Fruit fly (Drosophila melanogaster): ENCODE results near the gene Gr28b.

Gene Gr28b

dm6 chr2L:7423333-7423895 lies 38.6 kb downstream of the Gr28b start:
- peak; percentile 71 for TF ChIP-seq Pif1A (GFP tag; optimal IDR thresholded peaks at IDR 0.05)
- peak; percentile 86 for TF ChIP-seq fd96Ca (GFP tag; IDR thresholded peaks at IDR 0.05)
- TF ChIP-seq Snoo (tag; optimal IDR thresholded peaks at IDR 0.05), result peak; percentile 73
- peak; percentile 60 for TF ChIP-seq Pif1B (GFP tag; optimal IDR thresholded peaks at IDR 0.05)
- peak; percentile 91 for TF ChIP-seq CG4496 (GFP tag; IDR thresholded peaks at IDR 0.05)
- TF ChIP-seq CG8159 (tag; optimal IDR thresholded peaks at IDR 0.05), result peak; percentile 75
- TF ChIP-seq CG17806 (tag; optimal IDR thresholded peaks at IDR 0.05), result peak; percentile 67
- peak; percentile 92 for TF ChIP-seq Ets98B (GFP tag; IDR thresholded peaks at IDR 0.05)
- TF ChIP-seq CG12605 (GFP tag; IDR thresholded peaks at IDR 0.05), result peak; percentile 75
- TF ChIP-seq CG14655 (GFP tag; optimal IDR thresholded peaks at IDR 0.05), result peak; percentile 60
- peak; percentile 58 for TF ChIP-seq CG34367 (tag; optimal IDR thresholded peaks at IDR 0.05)
- peak; percentile 85 for TF ChIP-seq EcR (GFP tag; optimal IDR thresholded peaks at IDR 0.05)
- TF ChIP-seq gl (tag; optimal IDR thresholded peaks at IDR 0.05), result peak; percentile 73
- TF ChIP-seq rn (GFP tag; IDR thresholded peaks at IDR 0.05), result peak; percentile 45; the same call in 1 of the 2 replicates
- TF ChIP-seq CG8301 (tag; optimal IDR thresholded peaks at IDR 0.05), result peak; percentile 73
- TF ChIP-seq CG32121 (GFP tag; IDR thresholded peaks at IDR 0.05), result peak; percentile 86
- TF ChIP-seq CG13204 (GFP tag; optimal IDR thresholded peaks at IDR 0.05), result peak; percentile 72
- peak; percentile 63 for TF ChIP-seq CG9948 (tag; optimal IDR thresholded peaks at IDR 0.05)
- peak; percentile 84 for TF ChIP-seq CG15710 (tag; optimal IDR thresholded peaks at IDR 0.05)
- TF ChIP-seq CG10348 (GFP tag; IDR thresholded peaks at IDR 0.05), result 0 out of 2 replicates have a peak, but pooled peaks have one; percentile 33
- TF ChIP-seq D1 (tag; optimal IDR thresholded peaks at IDR 0.05), result peak; percentile 35

dm6 chr2L:7422429-7423283 lies 39.4 kb downstream of the Gr28b start:
- TF ChIP-seq EcR (GFP tag; optimal IDR thresholded peaks at IDR 0.05), result peak; percentile 99
- peak; percentile 80 for TF ChIP-seq CG13204 (GFP tag; optimal IDR thresholded peaks at IDR 0.05)
- peak; percentile 67 for TF ChIP-seq CG8301 (tag; optimal IDR thresholded peaks at IDR 0.05)
- TF ChIP-seq rn (GFP tag; IDR thresholded peaks at IDR 0.05), result 0 out of 2 replicates have a peak, but pooled peaks have one; percentile 6
- peak; percentile 84 for TF ChIP-seq CG14655 (GFP tag; optimal IDR thresholded peaks at IDR 0.05)
- peak; percentile 65 for TF ChIP-seq CG15710 (tag; optimal IDR thresholded peaks at IDR 0.05)
- TF ChIP-seq fd96Ca (GFP tag; IDR thresholded peaks at IDR 0.05), result peak; percentile 70; the same call in 2 of the 3 replicates
- peak; percentile 70; the same call in 1 of the 2 replicates for TF ChIP-seq CG12605 (GFP tag; IDR thresholded peaks at IDR 0.05)
- peak; percentile 76 for TF ChIP-seq Ets98B (GFP tag; IDR thresholded peaks at IDR 0.05)
- TF ChIP-seq CG32121 (GFP tag; IDR thresholded peaks at IDR 0.05), result peak; percentile 77
- TF ChIP-seq CG9948 (tag; optimal IDR thresholded peaks at IDR 0.05), result peak; percentile 67
- peak; percentile 83 for TF ChIP-seq CG8159 (tag; optimal IDR thresholded peaks at IDR 0.05)
- TF ChIP-seq Snoo (tag; optimal IDR thresholded peaks at IDR 0.05), result peak; percentile 91
- 0 out of 2 replicates have a peak, but pooled peaks have one; percentile 18 for TF ChIP-seq CG10348 (GFP tag; IDR thresholded peaks at IDR 0.05)
- TF ChIP-seq CG4496 (GFP tag; IDR thresholded peaks at IDR 0.05), result peak; percentile 82
- peak; percentile 63 for TF ChIP-seq Pif1A (GFP tag; optimal IDR thresholded peaks at IDR 0.05)
- TF ChIP-seq D1 (tag; optimal IDR thresholded peaks at IDR 0.05), result no peak
- TF ChIP-seq gl (tag; optimal IDR thresholded peaks at IDR 0.05), result no peak
- TF ChIP-seq CG34367 (tag; optimal IDR thresholded peaks at IDR 0.05), result peak; percentile 68
- TF ChIP-seq CG17806 (tag; optimal IDR thresholded peaks at IDR 0.05), result peak; percentile 64
- peak; percentile 16 for TF ChIP-seq Pif1B (GFP tag; optimal IDR thresholded peaks at IDR 0.05)

dm6 chr2L:7420305-7421287 lies 41.5 kb downstream of the Gr28b start:
- TF ChIP-seq CG10348 (GFP tag; IDR thresholded peaks at IDR 0.05), result no peak
- peak; percentile 86 for TF ChIP-seq Pif1A (GFP tag; optimal IDR thresholded peaks at IDR 0.05)
- TF ChIP-seq gl (tag; optimal IDR thresholded peaks at IDR 0.05), result peak; percentile 63
- peak; percentile 64 for TF ChIP-seq CG32121 (GFP tag; IDR thresholded peaks at IDR 0.05)
- TF ChIP-seq CG34367 (tag; optimal IDR thresholded peaks at IDR 0.05), result peak; percentile 76
- TF ChIP-seq CG8159 (tag; optimal IDR thresholded peaks at IDR 0.05), result peak; percentile 92
- TF ChIP-seq CG12605 (GFP tag; IDR thresholded peaks at IDR 0.05), result peak; percentile 57
- peak; percentile 64 for TF ChIP-seq Ets98B (GFP tag; IDR thresholded peaks at IDR 0.05)
- peak; percentile 88 for TF ChIP-seq fd96Ca (GFP tag; IDR thresholded peaks at IDR 0.05)
- peak; percentile 77 for TF ChIP-seq CG13204 (GFP tag; optimal IDR thresholded peaks at IDR 0.05)
- peak; percentile 38 for TF ChIP-seq D1 (tag; optimal IDR thresholded peaks at IDR 0.05)
- peak; percentile 76 for TF ChIP-seq rn (GFP tag; IDR thresholded peaks at IDR 0.05)
- TF ChIP-seq CG8301 (tag; optimal IDR thresholded peaks at IDR 0.05), result peak; percentile 68
- TF ChIP-seq CG9948 (tag; optimal IDR thresholded peaks at IDR 0.05), result peak; percentile 78
- TF ChIP-seq CG4496 (GFP tag; IDR thresholded peaks at IDR 0.05), result no peak; the same call in 2 of the 3 replicates
- peak; percentile 96 for TF ChIP-seq CG15710 (tag; optimal IDR thresholded peaks at IDR 0.05)
- peak; percentile 74 for TF ChIP-seq Pif1B (GFP tag; optimal IDR thresholded peaks at IDR 0.05)
- peak; percentile 68 for TF ChIP-seq Snoo (tag; optimal IDR thresholded peaks at IDR 0.05)
- peak; percentile 81 for TF ChIP-seq CG14655 (GFP tag; optimal IDR thresholded peaks at IDR 0.05)
- peak; percentile 84 for TF ChIP-seq CG17806 (tag; optimal IDR thresholded peaks at IDR 0.05)
- peak; percentile 90 for TF ChIP-seq EcR (GFP tag; optimal IDR thresholded peaks at IDR 0.05)

Measured in whole organism, pupa.